Fruit fly (Drosophila melanogaster) whole organism, pupa: ENCODE results near the gene CNMaR.

Experiments
- CG10348 ChIP-seq: fragments of 200-800 bp; sonication (Bioruptor generic); IDR thresholded peaks from 2 replicates; pipeline ENCODE4 v1.3.6; 2022; ENCODE audit warnings: missing biosample characterization, missing genetic modification characterization
- CG13204 ChIP-seq: fragments of 200-800 bp; sonication (Bioruptor generic); optimal IDR thresholded peaks from 2 replicates; lab custom pipeline; 2018; ENCODE audit warnings: missing biosample characterization, mild to moderate bottlenecking, missing genetic modification characterization, moderate library complexity
- CG14655 ChIP-seq: fragments of 200-800 bp; sonication (Bioruptor generic); optimal IDR thresholded peaks from 3 replicates; lab custom pipeline; 2017; ENCODE audit warnings: mild to moderate bottlenecking, missing biosample characterization, missing genetic modification reagents, missing genetic modification characterization
- CG15710 ChIP-seq: fragments of 200-800 bp; sonication (Bioruptor generic); optimal IDR thresholded peaks from 2 replicates; lab custom pipeline; 2018; ENCODE audit warnings: missing biosample characterization, mild to moderate bottlenecking, missing genetic modification characterization, moderate library complexity
- CG17806 ChIP-seq: fragments of 200-800 bp; sonication (Bioruptor generic); optimal IDR thresholded peaks from 2 replicates; lab custom pipeline; 2018; ENCODE audit warnings: missing biosample characterization, mild to moderate bottlenecking, missing genetic modification characterization, moderate library complexity
- CG8159 ChIP-seq: fragments of 200-800 bp; sonication (Bioruptor generic); optimal IDR thresholded peaks from 3 replicates; lab custom pipeline; 2018; ENCODE audit warnings: missing biosample characterization, mild to moderate bottlenecking, missing genetic modification characterization, moderate library complexity
- EcR ChIP-seq: fragments of 200-800 bp; sonication (Bioruptor generic); optimal IDR thresholded peaks from 3 replicates; lab custom pipeline; 2019; ENCODE audit warnings: missing biosample characterization, missing genetic modification characterization, mild to moderate bottlenecking, moderate library complexity, missing genetic modification reagents
- Pif1A ChIP-seq: fragments of 200-800 bp; sonication (Bioruptor generic); optimal IDR thresholded peaks from 3 replicates; lab custom pipeline; 2016; ENCODE audit warnings: missing biosample characterization, missing genetic modification characterization
- Pif1B ChIP-seq: fragments of 200-800 bp; sonication (Bioruptor generic); optimal IDR thresholded peaks from 3 replicates; lab custom pipeline; 2016; ENCODE audit warnings: missing biosample characterization, missing genetic modification characterization
- fd96Ca ChIP-seq: fragments of 200-800 bp; sonication (Bioruptor generic); IDR thresholded peaks from 3 replicates; pipeline ENCODE4 v1.3.6; 2022; ENCODE audit warnings: missing biosample characterization, missing genetic modification characterization

- TF ChIP-seq fd96Ca (no peak), CG15710 (tag; lab: Kevin White, UChicago) (no peak), CG10348 (GFP tag; lab: Robert Waterston, UW) (no peak), Pif1B (GFP tag; lab: Kevin White, UChicago) (peak; percentile 20), CG14655 (GFP tag; lab: Kevin White, UChicago) (no peak), CG13204 (GFP tag; lab: Kevin White, UChicago) (no peak), EcR (GFP tag; lab: Kevin White, UChicago) (peak; percentile 85), CG17806 (tag; lab: Kevin White, UChicago) (peak; percentile 3), Pif1A (GFP tag; lab: Kevin White, UChicago) (peak; percentile 43), CG8159 (tag; lab: Kevin White, UChicago) (no peak)
Measured at dm6 chr3L:9678007-9678497, 34.1 kb downstream of the CNMaR start.
